Worm (Caenorhabditis elegans) whole organism, early embryonic: ENCODE measurements around the gene pas-1.

Experiments used
- F13C5.2 ChIP-seq: sonication (generic microtip); optimal IDR thresholded peaks from 2 replicates; lab custom pipeline; 2017; ENCODE audit warnings: mild to moderate bottlenecking, missing genetic modification characterization, inconsistent platforms, missing compliant biosample characterization
- ama-1 ChIP-seq: fragments of 150-350 bp; optimal IDR thresholded peaks from 2 replicates; lab custom pipeline; 2014
- ceh-36 ChIP-seq: sonication (generic microtip); optimal IDR thresholded peaks from 2 replicates; lab custom pipeline; 2016; ENCODE audit warnings: missing genetic modification characterization, inconsistent platforms, missing compliant biosample characterization
- hmg-4 ChIP-seq: fragments of 200-800 bp; sonication (Bioruptor generic); optimal IDR thresholded peaks from 2 replicates; lab custom pipeline; 2018; ENCODE audit warnings: mild to moderate bottlenecking, missing genetic modification characterization, missing compliant biosample characterization
- hnd-1 ChIP-seq: sonication (generic microtip); optimal IDR thresholded peaks from 2 replicates; lab custom pipeline; 2016; ENCODE audit warnings: missing genetic modification characterization, missing compliant biosample characterization
- sea-1 ChIP-seq: fragments of 200-800 bp; sonication (Bioruptor generic); conservative IDR thresholded peaks from 2 replicates; pipeline ENCODE4 v1.3.6; 2022; ENCODE audit warnings: missing genetic modification characterization, missing compliant biosample characterization
- tbx-11 ChIP-seq: fragments of 200-800 bp; sonication (Bioruptor generic); IDR thresholded peaks from 2 replicates; pipeline ENCODE4 v1.3.6; 2022; ENCODE audit warnings: missing genetic modification characterization, missing compliant biosample characterization
- tra-4 ChIP-seq: sonication (generic microtip); optimal IDR thresholded peaks from 2 replicates; lab custom pipeline; 2017; ENCODE audit warnings: missing genetic modification characterization, missing compliant biosample characterization

DNA sequence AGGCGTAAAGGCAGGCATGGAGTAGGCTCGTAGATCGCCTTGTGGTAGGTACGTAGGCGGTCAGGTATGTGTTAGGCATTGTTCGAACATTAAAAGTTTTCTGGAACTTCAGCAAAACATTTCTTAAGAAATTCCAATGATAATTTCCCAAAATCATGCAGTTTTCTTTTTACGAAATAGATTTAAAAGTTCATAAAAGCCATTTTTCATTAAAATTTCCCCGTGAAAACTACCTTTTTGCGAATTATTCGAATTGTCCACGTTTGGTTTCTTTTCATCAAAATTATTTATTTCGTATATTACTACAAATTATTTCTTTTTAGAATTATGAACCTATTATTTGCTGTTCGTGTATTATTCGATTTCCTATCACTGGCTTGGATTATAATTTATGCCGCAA is 27.7 kb downstream of the pas-1 start, which contains the start of gene C15H11.13:
- TF ChIP-seq sea-1 (GFP tag; lab: Robert Waterston, UW) (no peak), F13C5.2 (no peak), tbx-11 (GFP tag; lab: Robert Waterston, UW) (no peak), hmg-4 (GFP tag; lab: Kevin White, UChicago) (no peak), ama-1 (lab: Kevin White, UChicago) (no peak), ceh-36 (no peak), tra-4 (tag; lab: Kevin White, UChicago) (no peak), hnd-1 (no peak)
